Fruit fly (Drosophila melanogaster): ENCODE results near the gene Rpp20.
A peak's percentile ranks its signal among the peaks of the same experiment; 100 is the strongest.

Rpp20 gene

DNA sequence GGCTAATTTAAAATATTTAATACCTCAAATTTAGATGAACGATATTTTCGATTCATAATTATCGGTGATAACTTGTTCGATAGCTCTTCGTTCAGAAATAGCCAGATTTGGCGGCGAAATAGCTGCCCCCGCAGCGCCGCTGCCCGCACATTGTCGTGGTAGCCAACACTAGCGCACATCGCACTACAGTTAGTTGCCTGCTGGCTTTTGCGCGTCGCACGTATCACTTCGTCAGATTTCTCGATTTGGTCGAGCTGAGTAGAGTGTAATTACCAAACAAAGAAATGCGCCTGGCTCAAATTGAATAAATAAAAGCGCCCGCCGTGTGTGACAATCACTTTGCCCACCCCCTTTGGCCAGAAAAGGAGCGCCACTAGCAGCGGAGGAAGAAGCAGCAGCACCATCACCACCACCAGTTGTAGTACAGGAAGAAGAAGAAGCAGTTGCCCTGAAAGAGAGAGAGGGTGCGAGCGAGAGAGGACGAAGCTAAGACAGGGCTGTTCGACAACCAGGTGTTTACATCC lies 6.5 kb downstream of the Rpp20 start, which contains the start of gene Abcd3 (continued):
- TF ChIP-seq CG10669 (GFP tag; optimal IDR thresholded peaks at IDR 0.05), result no peak
- no peak for TF ChIP-seq Hr39 (GFP tag; optimal IDR thresholded peaks at IDR 0.05)
- no peak for TF ChIP-seq salr (GFP tag; optimal IDR thresholded peaks at IDR 0.05)
- peak; percentile 30 for TF ChIP-seq CG3919 (GFP tag; optimal IDR thresholded peaks at IDR 0.05)
- peak; percentile 6 for TF ChIP-seq Eip75B (GFP tag; optimal IDR thresholded peaks at IDR 0.05)
- TF ChIP-seq Blimp-1 (GFP tag; optimal IDR thresholded peaks at IDR 0.05), result no peak
- no peak for TF ChIP-seq CG31627 (GFP tag; optimal IDR thresholded peaks at IDR 0.05)
- no peak for TF ChIP-seq pdm3 (GFP tag; optimal IDR thresholded peaks at IDR 0.05)
- no peak for TF ChIP-seq CG6276 (GFP tag; optimal IDR thresholded peaks at IDR 0.05)
- peak; percentile 54; the same call in 1 of the 3 replicates for TF ChIP-seq CG8119 (GFP tag; IDR thresholded peaks at IDR 0.05)
- TF ChIP-seq fkh (GFP tag; optimal IDR thresholded peaks at IDR 0.05), result peak; percentile 66
- no peak for TF ChIP-seq vri (GFP tag; optimal IDR thresholded peaks at IDR 0.05)
- TF ChIP-seq OdsH (GFP tag; optimal IDR thresholded peaks at IDR 0.05), result no peak
- peak; percentile 16 for TF ChIP-seq CG9139 (GFP tag; optimal IDR thresholded peaks at IDR 0.05)

DNA sequence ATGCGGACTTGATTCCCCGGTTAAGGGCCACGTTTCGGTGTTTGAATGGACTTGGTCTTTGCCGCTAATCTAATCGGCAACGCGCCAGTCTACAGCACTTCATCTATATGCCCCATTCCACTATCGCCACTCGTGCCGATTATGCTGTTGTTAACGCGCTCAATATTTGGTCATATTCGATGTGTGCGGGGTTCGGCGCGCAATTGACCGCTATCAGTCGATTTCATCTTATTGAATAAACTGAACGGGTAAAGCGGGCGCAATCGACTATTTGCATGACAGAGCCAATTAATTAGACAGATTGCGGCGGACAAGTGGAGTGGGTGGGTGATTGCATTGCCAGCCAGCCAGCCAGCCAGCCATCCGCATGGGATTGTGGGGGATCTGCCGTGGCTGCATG lies 8.1 kb downstream of the Rpp20 start:
- TF ChIP-seq CG10631 (GFP tag; optimal IDR thresholded peaks at IDR 0.05), result no peak
- TF ChIP-seq vri (GFP tag; optimal IDR thresholded peaks at IDR 0.05), result peak; percentile 37

DNA sequence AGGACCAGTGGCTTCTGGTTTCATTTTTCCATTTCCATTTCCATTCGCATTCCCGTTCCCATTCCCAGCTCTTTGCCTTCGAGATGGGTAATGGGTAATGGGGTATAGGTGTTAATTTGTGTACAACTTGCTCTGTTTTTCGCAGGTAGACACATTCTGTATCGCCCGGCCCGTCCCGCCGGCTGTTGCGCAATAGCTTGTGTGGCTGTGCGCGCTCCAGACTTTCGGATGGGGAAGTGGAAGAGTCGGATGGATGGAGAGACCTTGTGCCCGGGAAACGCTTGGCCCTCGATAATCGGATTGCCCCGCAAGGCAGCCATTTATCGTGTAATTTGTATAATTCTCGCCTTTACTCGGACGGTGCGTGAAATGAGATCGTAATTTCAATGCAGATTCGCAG lies 9.5 kb downstream of the Rpp20 start:
- no peak for TF ChIP-seq CG9139 (GFP tag; optimal IDR thresholded peaks at IDR 0.05)
- TF ChIP-seq cyc (GFP tag; optimal IDR thresholded peaks at IDR 0.05), result no peak
- TF ChIP-seq Eip78C (GFP tag), result peak; percentile 39
- peak; percentile 75 for TF ChIP-seq vri (GFP tag; optimal IDR thresholded peaks at IDR 0.05)
- TF ChIP-seq pdm3 (GFP tag; optimal IDR thresholded peaks at IDR 0.05), result no peak
- TF ChIP-seq CG8319 (GFP tag; optimal IDR thresholded peaks at IDR 0.05), result no peak
- no peak for TF ChIP-seq CG11762 (GFP tag; optimal IDR thresholded peaks at IDR 0.05; ENCODE audit: insufficient read depth)
- no peak for TF ChIP-seq CG11294 (GFP tag; IDR thresholded peaks at IDR 0.05)
- no peak for TF ChIP-seq CG6792 (GFP tag; optimal IDR thresholded peaks at IDR 0.05)

DNA sequence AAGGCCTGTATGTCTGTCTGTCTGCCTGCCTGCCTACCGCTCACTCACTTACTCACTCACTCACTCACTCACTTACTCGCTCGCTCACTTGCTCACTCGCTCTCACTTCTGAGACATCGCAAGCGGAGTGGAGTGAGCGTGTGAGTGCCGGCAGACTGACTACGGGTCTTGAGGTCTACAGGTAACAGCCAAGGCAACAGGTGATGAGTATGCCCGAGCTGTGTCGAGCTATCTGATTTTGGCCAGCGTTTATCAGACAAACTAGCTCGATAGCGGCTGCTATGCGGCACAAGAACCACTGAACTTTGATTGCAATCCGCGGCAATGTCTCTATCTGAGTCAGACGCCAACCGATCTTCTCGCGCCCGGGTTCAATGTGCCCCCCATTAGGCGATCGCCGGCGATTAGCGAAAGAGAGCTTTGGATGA lies 9.9 kb downstream of the Rpp20 start:
- TF ChIP-seq fkh (GFP tag; optimal IDR thresholded peaks at IDR 0.05), result no peak
- TF ChIP-seq Eip78C (GFP tag), result peak; percentile 23
- no peak for TF ChIP-seq CG6792 (GFP tag; optimal IDR thresholded peaks at IDR 0.05)
- no peak for TF ChIP-seq CG34406 (GFP tag; optimal IDR thresholded peaks at IDR 0.05)
- no peak for TF ChIP-seq CG11902 (GFP tag; optimal IDR thresholded peaks at IDR 0.05)
- TF ChIP-seq CG3919 (GFP tag; optimal IDR thresholded peaks at IDR 0.05), result no peak
- no peak for TF ChIP-seq Lpt (GFP tag; optimal IDR thresholded peaks at IDR 0.05)
- TF ChIP-seq cyc (GFP tag; optimal IDR thresholded peaks at IDR 0.05), result no peak
- peak; percentile 73 for TF ChIP-seq svp (GFP tag)
- TF ChIP-seq achi (GFP tag; optimal IDR thresholded peaks at IDR 0.05), result no peak
- no peak for TF ChIP-seq dsx (GFP tag; optimal IDR thresholded peaks at IDR 0.05; ENCODE audit: poor library complexity, severe bottlenecking)
- no peak for TF ChIP-seq vri (GFP tag; optimal IDR thresholded peaks at IDR 0.05)

DNA sequence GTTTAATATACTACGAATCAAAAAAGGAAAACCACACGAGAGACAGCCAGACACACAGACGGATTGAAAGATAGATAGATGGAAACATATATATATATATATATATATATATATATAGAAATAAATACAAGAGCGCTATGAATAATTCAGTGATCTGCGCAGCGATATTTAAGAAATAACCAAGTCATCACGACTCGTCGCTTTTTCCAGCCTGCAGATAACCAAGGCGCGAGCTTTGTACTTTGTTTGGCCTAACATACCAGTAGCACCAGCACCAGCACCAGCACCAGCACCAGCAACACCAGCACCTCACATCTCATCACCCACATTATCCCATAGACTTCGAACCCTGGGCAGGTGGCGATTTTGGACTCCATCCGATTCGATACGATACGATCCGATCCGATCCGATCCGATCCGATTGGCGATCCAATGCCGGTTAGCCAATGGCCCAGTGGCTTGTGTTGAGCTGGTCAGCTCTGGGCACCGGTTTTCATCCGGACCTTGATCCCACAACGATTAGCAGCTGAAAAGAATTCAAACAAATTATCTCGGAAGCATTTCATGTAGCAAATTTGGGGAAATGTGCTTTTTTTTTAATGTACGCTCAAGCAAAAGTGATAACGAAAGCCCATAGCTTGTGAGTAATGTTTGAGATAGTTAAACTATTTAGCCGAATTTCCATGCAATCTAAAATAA lies 10.6 kb downstream of the Rpp20 start:
- no peak for TF ChIP-seq CG6276 (GFP tag; optimal IDR thresholded peaks at IDR 0.05)
- TF ChIP-seq CG9139 (GFP tag; optimal IDR thresholded peaks at IDR 0.05), result no peak
- TF ChIP-seq CG3032 (tag; optimal IDR thresholded peaks at IDR 0.05), result no peak
- no peak for TF ChIP-seq pdm3 (GFP tag; optimal IDR thresholded peaks at IDR 0.05)
- TF ChIP-seq esn (GFP tag; optimal IDR thresholded peaks at IDR 0.05), result no peak
- TF ChIP-seq CG10669 (GFP tag; optimal IDR thresholded peaks at IDR 0.05), result no peak
- TF ChIP-seq CG15336 (GFP tag; IDR thresholded peaks at IDR 0.05), result no peak
- TF ChIP-seq achi (GFP tag; optimal IDR thresholded peaks at IDR 0.05), result no peak
- no peak for TF ChIP-seq CG1621 (tag; optimal IDR thresholded peaks at IDR 0.05)
- no peak for TF ChIP-seq Ets96B (tag; optimal IDR thresholded peaks at IDR 0.05)
- TF ChIP-seq fd59A (GFP tag; optimal IDR thresholded peaks at IDR 0.05), result no peak
- no peak for TF ChIP-seq acj6 (GFP tag; optimal IDR thresholded peaks at IDR 0.05)
- TF ChIP-seq Hr39 (GFP tag; optimal IDR thresholded peaks at IDR 0.05), result no peak
- TF ChIP-seq fkh (GFP tag; optimal IDR thresholded peaks at IDR 0.05), result no peak
- no peak for TF ChIP-seq Eip78C (GFP tag)
- no peak for TF ChIP-seq CG16779 (tag; optimal IDR thresholded peaks at IDR 0.05)
- no peak for TF ChIP-seq CG11294 (GFP tag; IDR thresholded peaks at IDR 0.05)
- no peak for TF ChIP-seq CG32006 (GFP tag; optimal IDR thresholded peaks at IDR 0.05)
- no peak for TF ChIP-seq Sox102F (GFP tag; optimal IDR thresholded peaks at IDR 0.05)
- TF ChIP-seq Lpt (GFP tag; optimal IDR thresholded peaks at IDR 0.05), result no peak

Data from whole organism, prepupa.